Worm (Caenorhabditis elegans): ENCODE data around the gene lsy-13.
A peak's percentile ranks its signal among the peaks of the same experiment; 100 is the strongest.
"Not testable (repeated sequence)": the region's sequence is repeated elsewhere in the genome, so short reads cannot be mapped to it uniquely, and the experiment has no call there.

The lsy-13 gene

ce11 chrIV:16863431-16863895, at the start of gene lsy-13, which contains the start of gene mel-46:
Gene lsy-13, plus strand, starts transcription at chrIV:16863870.
Gene mel-46, minus strand, starts transcription at chrIV:16863481.
- TF ChIP-seq W03F9.2 (tag; optimal IDR thresholded peaks at IDR 0.05) (peak; percentile 70), dao-5 (tag; optimal IDR thresholded peaks at IDR 0.05) (no peak)

ce11 chrIV:16822529-16822928, 41.1 kb upstream of the lsy-13 start, which contains the start of gene Y116A8A.4:
Gene Y116A8A.4, plus strand, starts transcription at chrIV:16822829.
- TF ChIP-seq W03F9.2 (tag; optimal IDR thresholded peaks at IDR 0.05) (no peak), dao-5 (tag; optimal IDR thresholded peaks at IDR 0.05) (no peak), him-1 (tag; optimal IDR thresholded peaks at IDR 0.05) (no peak)

- no peak for TF ChIP-seq him-1 (tag; optimal IDR thresholded peaks at IDR 0.05)
- TF ChIP-seq dao-5 (tag; optimal IDR thresholded peaks at IDR 0.05), result no peak
- no peak for TF ChIP-seq W03F9.2 (tag; optimal IDR thresholded peaks at IDR 0.05)
These were observed 35.0 kb upstream of the lsy-13 start, which contains the start of gene Y116A8A.6 for ce11 chrIV:16828698-16829097. Gene Y116A8A.6, minus strand, starts transcription at chrIV:16828798.

- no peak for TF ChIP-seq dao-5 (tag; optimal IDR thresholded peaks at IDR 0.05)
- TF ChIP-seq him-1 (tag; optimal IDR thresholded peaks at IDR 0.05), result no peak
- no peak for TF ChIP-seq W03F9.2 (tag; optimal IDR thresholded peaks at IDR 0.05)
These were observed 33.8 kb upstream of the lsy-13 start, which contains the start of gene Y116A8A.7 for ce11 chrIV:16829896-16830295. Gene Y116A8A.7, plus strand, starts transcription at chrIV:16830196.

ce11 chrIV:16831366-16831765, 32.3 kb upstream of the lsy-13 start, which contains the start of gene clec-194:
Gene clec-194, plus strand, starts transcription at chrIV:16831666.
- TF ChIP-seq dao-5 (tag; optimal IDR thresholded peaks at IDR 0.05) (no peak), him-1 (tag; optimal IDR thresholded peaks at IDR 0.05) (no peak), W03F9.2 (tag; optimal IDR thresholded peaks at IDR 0.05) (no peak)

ce11 chrIV:16842873-16843272, 20.8 kb upstream of the lsy-13 start, which contains the start of gene Y116A8A.150:
Gene Y116A8A.150, minus strand, starts transcription at chrIV:16842973.
- TF ChIP-seq W03F9.2, him-1, dao-5 (tag; optimal IDR thresholded peaks at IDR 0.05): not testable (repeated sequence)

- TF ChIP-seq W03F9.2 (tag; optimal IDR thresholded peaks at IDR 0.05) (no peak), dao-5 (tag; optimal IDR thresholded peaks at IDR 0.05) (no peak), him-1 (tag; optimal IDR thresholded peaks at IDR 0.05) (no peak)
These were observed 8.9 kb upstream of the lsy-13 start, which contains the start of gene map-2 for ce11 chrIV:16854790-16855189. Gene map-2, minus strand, starts transcription at chrIV:16854890.

ce11 chrIV:16860702-16861101, 3.0 kb upstream of the lsy-13 start:
- TF ChIP-seq W03F9.2 (tag; optimal IDR thresholded peaks at IDR 0.05) (no peak), him-1 (tag; optimal IDR thresholded peaks at IDR 0.05) (no peak), dao-5 (tag; optimal IDR thresholded peaks at IDR 0.05) (no peak)

- TF ChIP-seq W03F9.2 (tag; optimal IDR thresholded peaks at IDR 0.05) (no peak), dao-5 (tag; optimal IDR thresholded peaks at IDR 0.05) (no peak), him-1 (tag; optimal IDR thresholded peaks at IDR 0.05) (no peak)
These were observed 1.2 kb downstream of the lsy-13 start for ce11 chrIV:16864876-16865275.

ce11 chrIV:16865487-16865886, 1.8 kb downstream of the lsy-13 start, which contains the start of gene gtsf-1:
Gene gtsf-1, plus strand, starts transcription at chrIV:16865840.
- TF ChIP-seq W03F9.2 (tag; optimal IDR thresholded peaks at IDR 0.05) (peak; percentile 61), him-1 (tag; optimal IDR thresholded peaks at IDR 0.05) (no peak)

ce11 chrIV:16867223-16867622, 3.6 kb downstream of the lsy-13 start, which contains the start of gene T06A10.107:
Gene T06A10.107, plus strand, starts transcription at chrIV:16867523.
- TF ChIP-seq dao-5 (tag; optimal IDR thresholded peaks at IDR 0.05), result no peak
- no peak for TF ChIP-seq W03F9.2 (tag; optimal IDR thresholded peaks at IDR 0.05)
- TF ChIP-seq him-1 (tag; optimal IDR thresholded peaks at IDR 0.05), result no peak

- TF ChIP-seq him-1 (tag; optimal IDR thresholded peaks at IDR 0.05) (no peak), W03F9.2 (tag; optimal IDR thresholded peaks at IDR 0.05) (no peak), dao-5 (tag; optimal IDR thresholded peaks at IDR 0.05) (no peak)
These were observed 5.2 kb downstream of the lsy-13 start, which contains the start of gene T06A10.106 for ce11 chrIV:16868900-16869299. Gene T06A10.106, minus strand, starts transcription at chrIV:16869000.

ce11 chrIV:16888580-16888979, 24.9 kb downstream of the lsy-13 start:
- TF ChIP-seq dao-5 (tag; optimal IDR thresholded peaks at IDR 0.05) (no peak), him-1 (tag; optimal IDR thresholded peaks at IDR 0.05) (no peak), W03F9.2 (tag; optimal IDR thresholded peaks at IDR 0.05) (no peak)

- not testable (repeated sequence) for TF ChIP-seq him-1, dao-5, W03F9.2 (tag; optimal IDR thresholded peaks at IDR 0.05)
These were observed 31.6 kb downstream of the lsy-13 start, which contains the start of gene T06A10.2 for ce11 chrIV:16895288-16895687. Gene T06A10.2, plus strand, starts transcription at chrIV:16895588.

Data from whole organism, L4/young adult.